Worm (Caenorhabditis elegans) whole organism, L1 larva: ENCODE measurements around the gene lelo-3.

ENCODE experiments used
- C16A3.4 ChIP-seq: fragments of 150-350 bp; optimal IDR thresholded peaks from 2 replicates; lab custom pipeline; 2014; ENCODE audit warnings: missing biosample characterization, missing genetic modification characterization
- C34B4.2 ChIP-seq: sonication (generic microtip); optimal IDR thresholded peaks from 2 replicates; lab custom pipeline; 2017; ENCODE audit warnings: mild to moderate bottlenecking, missing genetic modification characterization, missing compliant biosample characterization
- F16B12.6 ChIP-seq: fragments of 150-350 bp; optimal IDR thresholded peaks from 2 replicates; lab custom pipeline; 2014; ENCODE audit warnings: missing biosample characterization, missing genetic modification characterization
- Y116A8C.19 ChIP-seq: sonication (generic microtip); optimal IDR thresholded peaks from 2 replicates; lab custom pipeline; 2016; ENCODE audit warnings: missing compliant biosample characterization, missing genetic modification characterization, borderline replicate concordance
- blmp-1 ChIP-seq: fragments of 150-350 bp; optimal IDR thresholded peaks from 2 replicates; lab custom pipeline; 2014; ENCODE audit warnings: missing biosample characterization, missing genetic modification characterization
- ceh-8 ChIP-seq: fragments of 200-800 bp; sonication (Bioruptor generic); optimal IDR thresholded peaks from 2 replicates; lab custom pipeline; 2018; ENCODE audit warnings: mild to moderate bottlenecking, missing genetic modification characterization, moderate library complexity, missing compliant biosample characterization
- ceh-82 ChIP-seq, 3 experiments: fragments of 150-350 bp in 1 of 3; sonication (generic microtip) in 2 of 3; optimal IDR thresholded peaks; 2 replicates each; lab custom pipeline; 2014 to 2017; ENCODE audit warnings: missing biosample characterization in 3 of 3, missing genetic modification characterization in 3 of 3
- ceh-90 ChIP-seq: sonication (generic microtip); optimal IDR thresholded peaks from 2 replicates; lab custom pipeline; 2016; ENCODE audit warnings: missing genetic modification characterization, missing compliant biosample characterization
- efl-1 ChIP-seq, 4 experiments: fragments of 150-350 bp; optimal IDR thresholded peaks in 3 of 4; peaks in 1 of 4; 1 replicate in 1 of 4; 2 replicates in 3 of 4; lab custom pipeline; 2014; ENCODE audit warnings: missing biosample characterization in 2 of 4, missing genetic modification characterization in 2 of 4, missing genetic modification reagents in 2 of 4
- elt-2 ChIP-seq: sonication (generic microtip); optimal IDR thresholded peaks from 2 replicates; lab custom pipeline; 2016; ENCODE audit warnings: missing genetic modification characterization, mild to moderate bottlenecking, inconsistent platforms, missing compliant biosample characterization, missing genetic modification reagents
- elt-3 ChIP-seq, 6 experiments: fragments of 150-350 bp in 1 of 6; sonication (generic microtip); optimal IDR thresholded peaks; 2 replicates each; lab custom pipeline; 2017 to 2018; ENCODE audit warnings: missing biosample characterization in 6 of 6, missing genetic modification characterization in 6 of 6, inconsistent platforms in 1 of 6
- fkh-10 ChIP-seq: sonication (generic microtip); optimal IDR thresholded peaks from 2 replicates; lab custom pipeline; 2017; ENCODE audit warnings: missing biosample characterization, missing genetic modification reagents, missing genetic modification characterization
- fkh-8 ChIP-seq: sonication (generic microtip); optimal IDR thresholded peaks from 2 replicates; lab custom pipeline; 2016; ENCODE audit warnings: mild to moderate bottlenecking, missing genetic modification characterization, missing compliant biosample characterization
- fos-1 ChIP-seq: fragments of 150-350 bp; optimal IDR thresholded peaks from 2 replicates; lab custom pipeline; 2014; ENCODE audit warnings: missing biosample characterization, missing genetic modification characterization
- irx-1 ChIP-seq: sonication (generic microtip); optimal IDR thresholded peaks from 2 replicates; lab custom pipeline; 2016; ENCODE audit warnings: missing genetic modification characterization, missing compliant biosample characterization
- isw-1 ChIP-seq: fragments of 200-800 bp; sonication (Bioruptor generic); IDR thresholded peaks from 2 replicates; pipeline ENCODE4 v1.3.6; 2022; ENCODE audit warnings: missing genetic modification characterization, missing compliant biosample characterization
- jun-1 ChIP-seq: fragments of 150-350 bp; optimal IDR thresholded peaks from 2 replicates; lab custom pipeline; 2014; ENCODE audit warnings: missing biosample characterization, missing genetic modification reagents, missing genetic modification characterization
- lin-13 ChIP-seq: fragments of 150-350 bp; optimal IDR thresholded peaks from 2 replicates; lab custom pipeline; 2014; ENCODE audit warnings: missing biosample characterization, missing genetic modification reagents, missing genetic modification characterization
- lin-14 ChIP-seq: fragments of 200-800 bp; sonication (Bioruptor generic); optimal IDR thresholded peaks from 2 replicates; lab custom pipeline; 2018; ENCODE audit warnings: mild to moderate bottlenecking, missing genetic modification characterization, moderate library complexity, missing compliant biosample characterization
- lin-15B ChIP-seq: fragments of 150-350 bp; sonication (generic microtip); optimal IDR thresholded peaks from 3 replicates; lab custom pipeline; 2014; ENCODE audit warnings: missing biosample characterization, missing genetic modification characterization
- lin-35 ChIP-seq, 2 experiments: fragments of 150-350 bp; optimal IDR thresholded peaks; 2 replicates each; lab custom pipeline; 2014; ENCODE audit warnings: missing biosample characterization in 2 of 2, missing genetic modification characterization in 2 of 2, missing genetic modification reagents in 2 of 2
- lin-39 ChIP-seq: fragments of 150-350 bp; optimal IDR thresholded peaks from 2 replicates; lab custom pipeline; 2014; ENCODE audit warnings: missing biosample characterization, missing genetic modification reagents, missing genetic modification characterization
- mdl-1 ChIP-seq, 2 experiments: fragments of 150-350 bp; optimal IDR thresholded peaks; 2 replicates each; lab custom pipeline; 2014 to 2017; ENCODE audit warnings: missing biosample characterization in 2 of 2, missing genetic modification characterization in 2 of 2, inconsistent platforms in 1 of 2
- nhr-20 ChIP-seq: sonication (generic microtip); optimal IDR thresholded peaks from 2 replicates; lab custom pipeline; 2016; ENCODE audit warnings: mild to moderate bottlenecking, missing genetic modification characterization, missing compliant biosample characterization
- nhr-237 ChIP-seq: fragments of 150-350 bp; optimal IDR thresholded peaks from 2 replicates; lab custom pipeline; 2014; ENCODE audit warnings: missing biosample characterization, missing genetic modification characterization
- nhr-47 ChIP-seq: sonication (generic microtip); optimal IDR thresholded peaks from 2 replicates; lab custom pipeline; 2016; ENCODE audit warnings: mild to moderate bottlenecking, missing genetic modification characterization, moderate library complexity, missing compliant biosample characterization
- nhr-85 ChIP-seq: sonication (generic microtip); peaks from one replicate; lab custom pipeline; 2016; ENCODE audit warnings: missing genetic modification characterization, inconsistent platforms, missing compliant biosample characterization
- pag-3 ChIP-seq: sonication (generic microtip); optimal IDR thresholded peaks from 2 replicates; lab custom pipeline; 2017; ENCODE audit warnings: missing genetic modification characterization, mild to moderate bottlenecking, missing compliant biosample characterization, antibody characterized with exemption, borderline replicate concordance; ENCODE audit not compliant: insufficient read depth
- skn-1 ChIP-seq: fragments of 150-350 bp; optimal IDR thresholded peaks from 2 replicates; lab custom pipeline; 2014; ENCODE audit warnings: missing biosample characterization, missing genetic modification characterization
- snpc-4 ChIP-seq: fragments of 150-350 bp; optimal IDR thresholded peaks from 2 replicates; lab custom pipeline; 2014; ENCODE audit warnings: missing biosample characterization, missing genetic modification characterization
- sptf-1 ChIP-seq: fragments of 150-350 bp; optimal IDR thresholded peaks from 2 replicates; lab custom pipeline; 2014; ENCODE audit warnings: missing biosample characterization, missing genetic modification characterization
- tlp-1 ChIP-seq: fragments of 150-350 bp; optimal IDR thresholded peaks from 2 replicates; lab custom pipeline; 2014; ENCODE audit warnings: missing biosample characterization, missing genetic modification characterization
- unc-30 ChIP-seq: sonication (generic microtip); optimal IDR thresholded peaks from 2 replicates; lab custom pipeline; 2017; ENCODE audit warnings: missing biosample characterization, missing genetic modification characterization
- unc-86 ChIP-seq: sonication (generic microtip); optimal IDR thresholded peaks from 2 replicates; lab custom pipeline; 2016; ENCODE audit warnings: missing genetic modification characterization, missing compliant biosample characterization
- vab-15 ChIP-seq: sonication (generic microtip); optimal IDR thresholded peaks from 2 replicates; lab custom pipeline; 2017; ENCODE audit warnings: missing genotype, mild to moderate bottlenecking, missing genetic modification characterization, missing compliant biosample characterization
- zip-4 ChIP-seq: fragments of 200-800 bp; sonication (Bioruptor generic); optimal IDR thresholded peaks from 2 replicates; lab custom pipeline; 2018; ENCODE audit warnings: mild to moderate bottlenecking, missing genetic modification characterization, moderate library complexity, missing compliant biosample characterization
- ztf-11 ChIP-seq, 2 experiments: sonication (generic microtip); optimal IDR thresholded peaks; 2 replicates each; lab custom pipeline; 2016 to 2017; ENCODE audit warnings: missing genetic modification characterization in 2 of 2, missing biosample characterization in 1 of 2, missing compliant biosample characterization in 1 of 2

Gene lelo-3

ce11 chrX:6019886-6020469 lies 2.4 kb downstream of the lelo-3 start, which contains the start of gene C09B8.4 (continued):
- TF ChIP-seq nhr-237 (no peak), C34B4.2 (no peak), ceh-8 (GFP tag; lab: Kevin White, UChicago) (no peak), elt-2 (no peak), ceh-90 (tag; lab: Kevin White, UChicago) (no peak), nhr-47 (tag; lab: Kevin White, UChicago) (no peak), unc-30 (no peak), mdl-1 (tag; optimal IDR thresholded peaks at IDR 0.05; lab: Kevin White, UChicago) (no peak), elt-3 (tag; optimal IDR thresholded peaks at IDR 0.05; lab: Kevin White, UChicago) (no peak), skn-1 (tag; lab: Kevin White, UChicago) (no peak), tlp-1 (tag; lab: Kevin White, UChicago) (no peak), lin-39 (no peak), unc-86 (tag; lab: Kevin White, UChicago) (no peak), jun-1 (tag; lab: Kevin White, UChicago) (no peak), ztf-11 (tag; optimal IDR thresholded peaks at IDR 0.05; lab: Kevin White, UChicago) (no peak), zip-4 (no peak), lin-15B (tag; lab: Kevin White, UChicago) (no peak), F16B12.6 (no peak), pag-3 (tag; lab: Kevin White, UChicago) (no peak), irx-1 (tag; lab: Kevin White, UChicago) (no peak), fkh-8 (no peak), Y116A8C.19 (tag; lab: Kevin White, UChicago) (no peak), lin-35 (GFP tag; optimal IDR thresholded peaks at IDR 0.05; lab: Kevin White, UChicago) (no peak), efl-1 (optimal IDR thresholded peaks at IDR 0.05; lab: Kevin White, UChicago) (no peak), efl-1 (GFP tag; optimal IDR thresholded peaks at IDR 0.05 in 1 of 2; lab: Kevin White, UChicago) (no peak), nhr-20 (tag; lab: Kevin White, UChicago) (peak; percentile 63)

ce11 chrX:6015096-6015495 lies 7.3 kb downstream of the lelo-3 start, which contains the start of gene C09B8.8:
TSS of gene C09B8.8 (plus strand) at chrX:6015492.
- TF ChIP-seq lin-15B (tag; lab: Kevin White, UChicago) = no peak
- peak; percentile 12 for TF ChIP-seq blmp-1
- TF ChIP-seq nhr-85 (tag; lab: Kevin White, UChicago) = peak; percentile 59
- peak; percentile 46 for TF ChIP-seq lin-14 (GFP tag; lab: Kevin White, UChicago)

DNA sequence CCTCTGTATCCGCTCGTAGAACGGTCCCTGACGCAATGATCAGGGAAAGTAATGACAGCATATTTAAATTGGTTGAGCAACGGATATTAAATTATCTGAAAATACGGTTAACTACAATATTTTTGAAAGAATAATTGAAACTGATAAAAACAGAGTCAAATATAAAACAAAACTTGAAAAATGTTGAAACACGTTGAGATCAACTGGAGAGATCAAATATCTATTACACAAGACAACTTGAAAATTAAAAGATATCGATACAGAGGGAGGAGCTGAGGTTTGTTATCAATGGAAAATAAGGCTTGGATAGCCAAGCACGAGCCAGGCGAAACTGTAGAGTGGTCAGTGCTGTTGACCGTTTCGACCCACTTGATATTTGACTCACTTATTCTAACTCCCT lies 11.8 kb downstream of the lelo-3 start, which contains the start of gene C09B8.3:
TSS of gene C09B8.3 (minus strand) at position 101 of the 400 bp plus-strand sequence.
- TF ChIP-seq ceh-90 (tag; lab: Kevin White, UChicago) = no peak
- TF ChIP-seq fos-1 (tag; lab: Kevin White, UChicago) = no peak
- no peak for TF ChIP-seq lin-13 (GFP tag; lab: Kevin White, UChicago)
- no peak for TF ChIP-seq C34B4.2
- no peak for TF ChIP-seq C16A3.4
- no peak for TF ChIP-seq unc-30
- TF ChIP-seq elt-2 = no peak
- TF ChIP-seq fkh-10 = no peak
- TF ChIP-seq sptf-1 (tag; lab: Kevin White, UChicago) = no peak
- no peak for TF ChIP-seq vab-15 (tag; lab: Kevin White, UChicago)
- no peak for TF ChIP-seq ceh-82 (tag; optimal IDR thresholded peaks at IDR 0.05; lab: Kevin White, UChicago)
- TF ChIP-seq snpc-4 (tag; lab: Kevin White, UChicago) = no peak
- no peak for TF ChIP-seq pag-3 (tag; lab: Kevin White, UChicago)
- no peak for TF ChIP-seq isw-1
